Fruit fly (Drosophila melanogaster) whole organism, embryonic: ENCODE data around the gene CG14212.

Experiments used
- Ada2b ChIP-seq: fragments of 200-800 bp; sonication (Bioruptor generic); IDR thresholded peaks from 2 replicates; pipeline ENCODE4 v1.3.6; 2022; ENCODE audit warnings: missing biosample characterization, missing genetic modification characterization
- Aef1 ChIP-seq: fragments of 200-800 bp; sonication (Bioruptor generic); IDR thresholded peaks from 3 replicates; pipeline ENCODE4 v1.3.6; 2022; ENCODE audit warnings: missing biosample characterization, missing genetic modification characterization
- Asciz ChIP-seq: fragments of 200-800 bp; sonication (Bioruptor generic); optimal IDR thresholded peaks from 2 replicates; lab custom pipeline; 2017; ENCODE audit warnings: missing biosample characterization, mild to moderate bottlenecking, missing genetic modification characterization, missing genetic modification reagents
- Atf3 ChIP-seq: fragments of 200-800 bp; sonication (Bioruptor generic); optimal IDR thresholded peaks from 3 replicates; lab custom pipeline; 2016; ENCODE audit warnings: missing biosample characterization, missing genetic modification characterization
- CG11093 ChIP-seq: fragments of 200-800 bp; sonication (Bioruptor generic); IDR thresholded peaks from 3 replicates; pipeline ENCODE4 v1.3.6; 2022; ENCODE audit warnings: missing biosample characterization, missing genetic modification characterization
- CG11398 ChIP-seq: fragments of 200-800 bp; sonication (Bioruptor generic); optimal IDR thresholded peaks from 2 replicates; lab custom pipeline; 2016; ENCODE audit warnings: missing biosample characterization, missing genetic modification characterization
- CG12104 ChIP-seq: fragments of 200-800 bp; sonication (Bioruptor generic); optimal IDR thresholded peaks from 3 replicates; lab custom pipeline; 2016; ENCODE audit warnings: missing biosample characterization, missing genetic modification characterization
- CG13123 ChIP-seq: fragments of 200-800 bp; sonication (Bioruptor generic); optimal IDR thresholded peaks from 2 replicates; lab custom pipeline; 2016; ENCODE audit warnings: missing biosample characterization, missing genetic modification characterization
- CG13424 ChIP-seq: fragments of 200-800 bp; sonication (Bioruptor generic); optimal IDR thresholded peaks from 2 replicates; lab custom pipeline; 2019; ENCODE audit warnings: missing biosample characterization, mild to moderate bottlenecking, missing genetic modification characterization, moderate library complexity
- CG16813 ChIP-seq: fragments of 200-800 bp; sonication (Bioruptor generic); IDR thresholded peaks from 3 replicates; pipeline ENCODE4 v1.3.6; 2022; ENCODE audit warnings: missing biosample characterization, missing genetic modification characterization; ENCODE audit not compliant: partially characterized antibody
- CG18764 ChIP-seq: fragments of 200-800 bp; sonication (Bioruptor generic); optimal IDR thresholded peaks from 3 replicates; lab custom pipeline; 2016; ENCODE audit warnings: missing biosample characterization, missing genetic modification characterization
- CG2875 ChIP-seq: fragments of 200-800 bp; sonication (Bioruptor generic); optimal IDR thresholded peaks from 2 replicates; lab custom pipeline; 2017; ENCODE audit warnings: missing biosample characterization, mild to moderate bottlenecking, missing genetic modification characterization, missing genetic modification reagents
- CG32532 ChIP-seq: fragments of 200-800 bp; sonication (Bioruptor generic); IDR thresholded peaks from 2 replicates; pipeline ENCODE4 v1.3.6; 2022; ENCODE audit warnings: missing biosample characterization, missing genetic modification characterization
- CG42726 ChIP-seq: fragments of 200-800 bp; sonication (Bioruptor generic); IDR thresholded peaks from 2 replicates; pipeline ENCODE4 v1.3.6; 2022; ENCODE audit warnings: missing biosample characterization, missing genetic modification characterization; ENCODE audit not compliant: partially characterized antibody
- CG6791 ChIP-seq: fragments of 200-800 bp; sonication (Bioruptor generic); IDR thresholded peaks from 3 replicates; pipeline ENCODE4 v1.3.6; 2022; ENCODE audit warnings: missing biosample characterization, missing genetic modification characterization; ENCODE audit not compliant: partially characterized antibody
- CG7556 ChIP-seq: fragments of 200-800 bp; sonication (Bioruptor generic); optimal IDR thresholded peaks from 2 replicates; lab custom pipeline; 2017; ENCODE audit warnings: missing biosample characterization, mild to moderate bottlenecking, missing genetic modification characterization
- CG9797 ChIP-seq: fragments of 200-800 bp; sonication (Bioruptor generic); optimal IDR thresholded peaks from 3 replicates; lab custom pipeline; 2018; ENCODE audit warnings: missing biosample characterization, mild to moderate bottlenecking, missing genetic modification characterization
- CkIIα-i1 ChIP-seq: fragments of 200-800 bp; sonication (Bioruptor generic); IDR thresholded peaks from 2 replicates; pipeline ENCODE4 v1.3.6; 2022; ENCODE audit warnings: missing biosample characterization, missing genetic modification characterization
- CrebB ChIP-seq: fragments of 200-800 bp; sonication (Bioruptor generic); optimal IDR thresholded peaks from 3 replicates; lab custom pipeline; 2018; ENCODE audit warnings: missing biosample characterization, mild to moderate bottlenecking, missing genetic modification characterization
- Dll ChIP-seq: fragments of 200-800 bp; sonication (Bioruptor generic); IDR thresholded peaks from 4 replicates; pipeline ENCODE4 v1.3.6; 2022; ENCODE audit warnings: missing biosample characterization, missing genetic modification characterization; ENCODE audit not compliant: partially characterized antibody
- E2f2 ChIP-seq: fragments of 200-800 bp; sonication (Bioruptor generic); IDR thresholded peaks from 2 replicates; pipeline ENCODE4 v1.3.6; 2022; ENCODE audit warnings: missing biosample characterization, missing genetic modification characterization
- GATAe ChIP-seq: fragments of 200-800 bp; sonication (Bioruptor generic); conservative IDR thresholded peaks from 2 replicates; pipeline ENCODE4 v1.3.6; 2022; ENCODE audit warnings: missing biosample characterization, missing genetic modification characterization
- HHEX ChIP-seq: fragments of 200-800 bp; sonication (Bioruptor generic); optimal IDR thresholded peaks from 3 replicates; lab custom pipeline; 2017; ENCODE audit warnings: missing biosample characterization, mild to moderate bottlenecking, missing genetic modification characterization, missing genetic modification reagents
- Hmx ChIP-seq: fragments of 200-800 bp; sonication (Bioruptor generic); optimal IDR thresholded peaks from 2 replicates; lab custom pipeline; 2016; ENCODE audit warnings: missing biosample characterization, missing genetic modification characterization
- MTF-1 ChIP-seq: fragments of 200-800 bp; sonication (Bioruptor generic); optimal IDR thresholded peaks from 2 replicates; lab custom pipeline; 2018; ENCODE audit warnings: missing biosample characterization, mild to moderate bottlenecking, missing genetic modification characterization, borderline replicate concordance
- Myb ChIP-seq: fragments of 200-800 bp; sonication (Bioruptor generic); optimal IDR thresholded peaks from 2 replicates; lab custom pipeline; 2016; ENCODE audit warnings: missing biosample characterization, missing genetic modification characterization
- Nf-YC ChIP-seq: fragments of 200-800 bp; optimal IDR thresholded peaks from 3 replicates; lab custom pipeline; 2019; ENCODE audit warnings: missing biosample characterization, mild to moderate bottlenecking, missing genetic modification characterization, moderate library complexity
- Oaz ChIP-seq: fragments of 200-800 bp; sonication (Bioruptor generic); IDR thresholded peaks from 2 replicates; pipeline ENCODE4 v1.3.6; 2022; ENCODE audit warnings: missing biosample characterization, missing genetic modification characterization
- Poxn ChIP-seq: fragments of 200-800 bp; sonication (Bioruptor generic); IDR thresholded peaks from 2 replicates; pipeline ENCODE4 v1.3.6; 2022; ENCODE audit warnings: missing biosample characterization, missing genetic modification characterization
- Side ChIP-seq: fragments of 200-800 bp; sonication (Bioruptor generic); optimal IDR thresholded peaks from 2 replicates; lab custom pipeline; 2016; ENCODE audit warnings: missing biosample characterization, missing genetic modification characterization
- Usf ChIP-seq: fragments of 200-800 bp; sonication (Bioruptor generic); optimal IDR thresholded peaks from 2 replicates; lab custom pipeline; 2017; ENCODE audit warnings: missing genotype, missing biosample characterization, missing genetic modification characterization
- ase ChIP-seq: fragments of 200-800 bp; sonication (Bioruptor generic); IDR thresholded peaks from 3 replicates; pipeline ENCODE4 v1.3.6; 2022; ENCODE audit warnings: missing biosample characterization, missing genetic modification characterization
- ash1 ChIP-seq: fragments of 200-800 bp; sonication (Bioruptor generic); optimal IDR thresholded peaks from 2 replicates; lab custom pipeline; 2018; ENCODE audit warnings: missing biosample characterization, mild to moderate bottlenecking, missing genetic modification characterization
- btn ChIP-seq: fragments of 200-800 bp; sonication (Bioruptor generic); optimal IDR thresholded peaks from 2 replicates; lab custom pipeline; 2016; ENCODE audit warnings: missing biosample characterization, missing genetic modification characterization
- corto ChIP-seq: fragments of 200-800 bp; sonication (Bioruptor generic); optimal IDR thresholded peaks from 2 replicates; lab custom pipeline; 2016; ENCODE audit warnings: missing biosample characterization, mild to moderate bottlenecking, missing genetic modification characterization, moderate library complexity
- croc ChIP-seq: fragments of 200-800 bp; sonication (Bioruptor generic); conservative IDR thresholded peaks from 3 replicates; pipeline ENCODE4 v1.3.6; 2022; ENCODE audit warnings: missing biosample characterization, missing genetic modification characterization
- en ChIP-seq: fragments of 200-800 bp; sonication (Bioruptor generic); optimal IDR thresholded peaks from 2 replicates; lab custom pipeline; 2016; ENCODE audit warnings: missing biosample characterization, missing genetic modification characterization
- gcm ChIP-seq: fragments of 200-800 bp; sonication (Bioruptor generic); optimal IDR thresholded peaks from 2 replicates; lab custom pipeline; 2019; ENCODE audit warnings: missing biosample characterization, mild to moderate bottlenecking, missing genetic modification characterization, moderate library complexity
- gsb ChIP-seq: fragments of 200-800 bp; sonication (Bioruptor generic); IDR thresholded peaks from 2 replicates; pipeline ENCODE4 v1.3.6; 2022; ENCODE audit warnings: missing biosample characterization, missing genetic modification characterization
- jigr1 ChIP-seq: fragments of 200-800 bp; sonication (Bioruptor generic); IDR thresholded peaks from 3 replicates; pipeline ENCODE4 v1.3.6; 2022; ENCODE audit warnings: missing biosample characterization, missing genetic modification characterization
- p53 ChIP-seq: fragments of 200-800 bp; sonication (Bioruptor generic); optimal IDR thresholded peaks from 2 replicates; lab custom pipeline; 2016; ENCODE audit warnings: missing biosample characterization, missing genetic modification characterization
- peb ChIP-seq: fragments of 200-800 bp; sonication (Bioruptor generic); IDR thresholded peaks from 2 replicates; pipeline ENCODE4 v1.3.6; 2022; ENCODE audit warnings: missing biosample characterization, missing genetic modification characterization
- prd ChIP-seq, 3 experiments: fragments of >200 bp in 2 of 3; fragments of 200-800 bp in 1 of 3; sonication (Bioruptor generic) in 1 of 3; optimal IDR thresholded peaks in 2 of 3; IDR thresholded peaks in 1 of 3; 2 replicates in 2 of 3; 3 replicates in 1 of 3; pipeline versions ENCODE4 v1.3.6 to Lab custom; 2017 to 2022; ENCODE audit warnings: missing biosample characterization in 1 of 3, missing genetic modification characterization in 1 of 3
- pros ChIP-seq: fragments of 200-800 bp; sonication (Bioruptor generic); optimal IDR thresholded peaks from 3 replicates; lab custom pipeline; 2019; ENCODE audit warnings: missing biosample characterization, mild to moderate bottlenecking, missing genetic modification characterization, moderate library complexity
- pum ChIP-seq: fragments of 200-800 bp; sonication (Bioruptor generic); optimal IDR thresholded peaks from 2 replicates; lab custom pipeline; 2016; ENCODE audit warnings: missing biosample characterization, missing genetic modification characterization
- scrt ChIP-seq: fragments of 200-800 bp; sonication (Bioruptor generic); optimal IDR thresholded peaks from 2 replicates; lab custom pipeline; 2018; ENCODE audit warnings: missing biosample characterization, mild to moderate bottlenecking, missing genetic modification characterization, moderate library complexity
- sqz ChIP-seq: fragments of 200-800 bp; sonication (Bioruptor generic); optimal IDR thresholded peaks from 3 replicates; lab custom pipeline; 2018; ENCODE audit warnings: missing biosample characterization, mild to moderate bottlenecking, missing genetic modification characterization
- trh ChIP-seq: fragments of 200-800 bp; sonication (Bioruptor generic); optimal IDR thresholded peaks from 2 replicates; lab custom pipeline; 2016; ENCODE audit warnings: missing biosample characterization, missing genetic modification characterization
- usp ChIP-seq: fragments of >200 bp; optimal IDR thresholded peaks from 2 replicates; lab custom pipeline; 2017; ENCODE audit warnings: missing biosample characterization, missing genetic modification characterization

CG14212 gene

DNA sequence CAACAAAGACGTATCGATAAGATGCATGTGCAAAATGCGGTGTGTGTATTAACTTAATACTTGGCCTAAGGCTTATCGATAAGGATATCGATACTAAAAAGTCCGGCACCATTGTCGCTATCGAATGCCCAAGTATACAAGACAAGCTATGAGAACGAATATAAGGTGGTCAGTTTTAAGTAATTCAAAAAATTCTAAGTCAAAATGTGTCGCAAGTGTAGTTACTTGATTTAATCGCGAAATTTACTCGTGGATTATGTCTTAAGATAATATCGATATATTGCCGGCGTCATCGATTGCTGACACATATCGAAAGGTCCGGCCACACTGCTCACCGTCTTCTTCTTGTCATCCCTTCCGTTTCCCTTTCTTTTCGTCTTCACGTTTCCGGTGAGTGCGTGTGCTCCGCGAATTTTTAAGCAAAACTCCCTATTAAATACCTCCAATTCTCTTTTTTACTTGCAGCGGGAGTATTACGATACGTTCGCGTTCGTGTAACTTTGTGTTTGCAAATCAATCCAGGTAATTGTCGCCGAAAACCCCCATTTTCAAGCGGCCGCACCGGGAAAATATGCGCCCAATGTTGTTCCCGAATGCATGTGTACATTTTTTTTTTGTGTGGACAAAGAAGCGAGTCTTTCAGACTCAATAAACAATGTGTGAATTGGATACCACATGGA lies 27.7 kb upstream of the CG14212 start, which contains the start of gene RpS10b (continued):
- peak; percentile 96 for TF ChIP-seq CG32532 (GFP tag; lab: Robert Waterston, UW)
- TF ChIP-seq corto (GFP tag; lab: Kevin White, UChicago): no peak
- peak; percentile 53 for TF ChIP-seq pum (GFP tag; lab: Kevin White, UChicago)
- no peak for TF ChIP-seq GATAe (GFP tag; lab: Robert Waterston, UW)
- TF ChIP-seq Aef1 (GFP tag; lab: Robert Waterston, UW): no peak
- TF ChIP-seq peb: peak; percentile 22; the same call in 1 of the 2 replicates
- peak; percentile 94 for TF ChIP-seq CrebB (tag; lab: Kevin White, UChicago)
- TF ChIP-seq CG6791 (GFP tag; lab: Robert Waterston, UW): peak; percentile 87
- TF ChIP-seq en (GFP tag; lab: Kevin White, UChicago): peak; percentile 78
- TF ChIP-seq CG9797 (GFP tag; lab: Kevin White, UChicago): peak; percentile 86
- TF ChIP-seq Poxn (GFP tag; lab: Robert Waterston, UW): no peak
- TF ChIP-seq ash1 (GFP tag; lab: Kevin White, UChicago): peak; percentile 81
- TF ChIP-seq Atf3 (GFP tag; lab: Kevin White, UChicago): peak; percentile 83
- TF ChIP-seq Usf: peak; percentile 86
- peak; percentile 68 for TF ChIP-seq E2f2
- peak; percentile 83 for TF ChIP-seq p53 (GFP tag; lab: Kevin White, UChicago)
- 0 out of 2 replicates have a peak, but pooled peaks have one; percentile 17 for TF ChIP-seq CkIIα-i1 (GFP tag; lab: Robert Waterston, UW)
- peak; percentile 56; the same call in 1 of the 2 replicates for TF ChIP-seq gsb (GFP tag; lab: Robert Waterston, UW)
- TF ChIP-seq CG7556 (GFP tag; lab: Kevin White, UChicago): peak; percentile 79
- peak; percentile 96 for TF ChIP-seq Dll (GFP tag; lab: Robert Waterston, UW)
- peak; percentile 60 for TF ChIP-seq CG13424
- TF ChIP-seq trh (GFP tag; lab: Kevin White, UChicago): peak; percentile 81
- TF ChIP-seq btn (GFP tag; lab: Kevin White, UChicago): peak; percentile 90
- TF ChIP-seq ase: peak; percentile 78
- TF ChIP-seq CG18764: peak; percentile 83
- peak; percentile 83 for TF ChIP-seq Myb (GFP tag; lab: Kevin White, UChicago)
- peak; percentile 97 for TF ChIP-seq MTF-1 (GFP tag; lab: Kevin White, UChicago)
- peak; percentile 92 for TF ChIP-seq CG11398 (GFP tag; lab: Kevin White, UChicago)
- TF ChIP-seq HHEX (GFP tag; lab: Kevin White, UChicago): peak; percentile 95
- TF ChIP-seq CG16813 (GFP tag; lab: Robert Waterston, UW): peak; percentile 98
- no peak for TF ChIP-seq Hmx (GFP tag; lab: Kevin White, UChicago)
- peak; percentile 94 for TF ChIP-seq Asciz (GFP tag; lab: Kevin White, UChicago)
- TF ChIP-seq CG2875 (GFP tag; lab: Kevin White, UChicago): peak; percentile 91
- no peak for TF ChIP-seq CG11093
- no peak for TF ChIP-seq jigr1 (GFP tag; lab: Robert Waterston, UW)
- TF ChIP-seq pros (GFP tag; lab: Kevin White, UChicago): peak; percentile 54
- peak; percentile 57 for TF ChIP-seq Oaz (GFP tag; lab: Robert Waterston, UW)
- TF ChIP-seq prd (optimal IDR thresholded peaks at IDR 0.05; lab: Kevin White, UChicago): no peak
- TF ChIP-seq prd (GFP tag; IDR thresholded peaks at IDR 0.05; lab: Robert Waterston, UW): peak; percentile 60
- no peak for TF ChIP-seq Ada2b (GFP tag; lab: Robert Waterston, UW)
- peak; percentile 71 for TF ChIP-seq Nf-YC (tag; lab: Kevin White, UChicago)
- TF ChIP-seq usp (GFP tag; lab: Kevin White, UChicago): no peak
- TF ChIP-seq gcm (GFP tag; lab: Kevin White, UChicago): peak; percentile 82
- peak; percentile 54 for TF ChIP-seq CG13123
- peak; percentile 78 for TF ChIP-seq Side (GFP tag; lab: Kevin White, UChicago)
- peak; percentile 88 for TF ChIP-seq scrt (GFP tag; lab: Kevin White, UChicago)
- TF ChIP-seq sqz (GFP tag; lab: Kevin White, UChicago): peak; percentile 94
- peak; percentile 77 for TF ChIP-seq CG42726 (GFP tag; lab: Robert Waterston, UW)
- TF ChIP-seq croc (GFP tag; lab: Robert Waterston, UW): peak; percentile 60; the same call in 2 of the 3 replicates
- TF ChIP-seq CG12104 (GFP tag; lab: Kevin White, UChicago): peak; percentile 94
